Fruit fly (Drosophila melanogaster) whole organism, embryonic: ENCODE results near the gene Efr.
A peak's percentile ranks its signal among the peaks of the same experiment; 100 is the strongest.

ENCODE experiments used
- CG10267 ChIP-seq: fragments of 200-800 bp; sonication (Bioruptor generic); optimal IDR thresholded peaks from 2 replicates; lab custom pipeline; 2018; ENCODE audit warnings: missing biosample characterization, mild to moderate bottlenecking, missing genetic modification characterization, moderate library complexity
- CG10274 ChIP-seq: fragments of 200-800 bp; sonication (Bioruptor generic); optimal IDR thresholded peaks from 3 replicates; lab custom pipeline; 2017; ENCODE audit warnings: missing biosample characterization, mild to moderate bottlenecking, missing genetic modification characterization
- CG10321 ChIP-seq: fragments of 200-800 bp; sonication (Bioruptor generic); IDR thresholded peaks from 2 replicates; pipeline ENCODE4 v1.3.6; 2022; ENCODE audit warnings: missing biosample characterization, missing genetic modification characterization
- CG10366 ChIP-seq: fragments of 200-800 bp; sonication (Bioruptor generic); IDR thresholded peaks from 2 replicates; pipeline ENCODE4 v1.3.6; 2022; ENCODE audit warnings: missing biosample characterization, missing genetic modification characterization
- CG10431 ChIP-seq: fragments of 200-800 bp; sonication (Bioruptor generic); optimal IDR thresholded peaks from 3 replicates; lab custom pipeline; 2018; ENCODE audit warnings: missing biosample characterization, mild to moderate bottlenecking, missing genetic modification characterization
- CG11456 ChIP-seq: fragments of 200-800 bp; sonication (Bioruptor generic); IDR thresholded peaks from 3 replicates; pipeline ENCODE4 v1.3.6; 2022; ENCODE audit warnings: missing biosample characterization, missing genetic modification characterization
- CG14860 ChIP-seq: fragments of 200-800 bp; sonication (Bioruptor generic); IDR thresholded peaks from 3 replicates; pipeline ENCODE4 v1.3.6; 2022; ENCODE audit warnings: missing biosample characterization, missing genetic modification characterization; ENCODE audit not compliant: partially characterized antibody
- CG15011 ChIP-seq: fragments of 200-800 bp; sonication (Bioruptor generic); optimal IDR thresholded peaks from 3 replicates; lab custom pipeline; 2018; ENCODE audit warnings: missing biosample characterization, mild to moderate bottlenecking, missing genetic modification characterization
- CG17328 ChIP-seq: fragments of 200-800 bp; sonication (Bioruptor generic); IDR thresholded peaks from 2 replicates; pipeline ENCODE4 v1.3.6; 2022; ENCODE audit warnings: missing biosample characterization, missing genetic modification characterization
- CG2116 ChIP-seq: fragments of 200-800 bp; sonication (Bioruptor generic); optimal IDR thresholded peaks from 3 replicates; lab custom pipeline; 2018; ENCODE audit warnings: missing biosample characterization, mild to moderate bottlenecking, missing genetic modification characterization
- CG2202 ChIP-seq: fragments of 200-800 bp; sonication (Bioruptor generic); optimal IDR thresholded peaks from 2 replicates; lab custom pipeline; 2018; ENCODE audit warnings: missing biosample characterization, mild to moderate bottlenecking, missing genetic modification characterization
- CG31224 ChIP-seq: fragments of 200-800 bp; sonication (Bioruptor generic); IDR thresholded peaks from 2 replicates; pipeline ENCODE4 v1.3.6; 2022; ENCODE audit warnings: missing biosample characterization, missing genetic modification characterization
- CG3163 ChIP-seq: fragments of 200-800 bp; sonication (Bioruptor generic); optimal IDR thresholded peaks from 3 replicates; lab custom pipeline; 2016; ENCODE audit warnings: missing biosample characterization, missing genetic modification characterization
- CG32532 ChIP-seq: fragments of 200-800 bp; sonication (Bioruptor generic); IDR thresholded peaks from 2 replicates; pipeline ENCODE4 v1.3.6; 2022; ENCODE audit warnings: missing biosample characterization, missing genetic modification characterization
- CG34224 ChIP-seq: fragments of 200-800 bp; sonication (Bioruptor generic); IDR thresholded peaks from 3 replicates; pipeline ENCODE4 v1.3.6; 2022; ENCODE audit warnings: missing biosample characterization, missing genetic modification characterization; ENCODE audit not compliant: partially characterized antibody
- CG34422 ChIP-seq: fragments of 200-800 bp; sonication (Bioruptor generic); IDR thresholded peaks from 3 replicates; pipeline ENCODE4 v1.3.6; 2022; ENCODE audit warnings: missing biosample characterization, missing genetic modification characterization
- CG3726 ChIP-seq: fragments of 200-800 bp; sonication (Bioruptor generic); IDR thresholded peaks from 3 replicates; pipeline ENCODE4, ENCODE4 v1.3.6; 2022; ENCODE audit warnings: missing biosample characterization, missing genetic modification characterization
- CG4328 ChIP-seq: fragments of 200-800 bp; sonication (Bioruptor generic); optimal IDR thresholded peaks from 3 replicates; lab custom pipeline; 2017; ENCODE audit warnings: missing biosample characterization, missing genetic modification reagents, missing genetic modification characterization
- CG43689 ChIP-seq: fragments of 200-800 bp; sonication (Bioruptor generic); IDR thresholded peaks from 2 replicates; pipeline ENCODE4 v1.3.6; 2022; ENCODE audit warnings: missing biosample characterization, missing genetic modification characterization
- CG6813 ChIP-seq: fragments of 200-800 bp; sonication (Bioruptor generic); optimal IDR thresholded peaks from 2 replicates; lab custom pipeline; 2017; ENCODE audit warnings: missing biosample characterization, missing genetic modification characterization, mild to moderate bottlenecking, moderate library complexity, missing genetic modification reagents
- CG7839 ChIP-seq: fragments of 200-800 bp; sonication (Bioruptor generic); optimal IDR thresholded peaks from 3 replicates; lab custom pipeline; 2018; ENCODE audit warnings: missing biosample characterization, mild to moderate bottlenecking, missing genetic modification characterization, moderate library complexity
- CG8765 ChIP-seq: fragments of 200-800 bp; sonication (Bioruptor generic); IDR thresholded peaks from 2 replicates; pipeline ENCODE4 v1.3.6; 2022; ENCODE audit warnings: missing biosample characterization, missing genetic modification characterization
- CG9727 ChIP-seq: fragments of 200-800 bp; sonication (Bioruptor generic); optimal IDR thresholded peaks from 3 replicates; lab custom pipeline; 2017; ENCODE audit warnings: missing biosample characterization, mild to moderate bottlenecking, missing genetic modification characterization
- CG9797 ChIP-seq: fragments of 200-800 bp; sonication (Bioruptor generic); optimal IDR thresholded peaks from 3 replicates; lab custom pipeline; 2018; ENCODE audit warnings: missing biosample characterization, mild to moderate bottlenecking, missing genetic modification characterization
- CG9817 ChIP-seq: fragments of 200-800 bp; sonication (Bioruptor generic); optimal IDR thresholded peaks from 2 replicates; lab custom pipeline; 2018; ENCODE audit warnings: missing biosample characterization, mild to moderate bottlenecking, missing genetic modification characterization, moderate library complexity
- CG9876 ChIP-seq: fragments of 200-800 bp; sonication (Bioruptor generic); optimal IDR thresholded peaks from 2 replicates; lab custom pipeline; 2016; ENCODE audit warnings: missing biosample characterization, missing genetic modification characterization
- Chrac-16 ChIP-seq: fragments of 200-800 bp; sonication (Bioruptor generic); optimal IDR thresholded peaks from 3 replicates; lab custom pipeline; 2016; ENCODE audit warnings: missing biosample characterization, missing genetic modification characterization
- Doc3 ChIP-seq: fragments of 200-800 bp; sonication (Bioruptor generic); IDR thresholded peaks from 3 replicates; pipeline ENCODE4 v1.3.6; 2022; ENCODE audit warnings: missing biosample characterization, missing genetic modification characterization; ENCODE audit not compliant: partially characterized antibody
- Dp ChIP-seq: fragments of 200-800 bp; sonication (Bioruptor generic); optimal IDR thresholded peaks from 2 replicates; lab custom pipeline; 2018; ENCODE audit warnings: missing biosample characterization, mild to moderate bottlenecking, missing genetic modification characterization, moderate library complexity
- E2f1 ChIP-seq: fragments of 200-800 bp; sonication (Bioruptor generic); IDR thresholded peaks from 2 replicates; pipeline ENCODE4 v1.3.6; 2022; ENCODE audit warnings: missing biosample characterization, missing genetic modification characterization
- Hr78 ChIP-seq, 2 experiments: fragments of 200-800 bp in 1 of 2; fragments of >200 bp in 1 of 2; sonication (Bioruptor generic) in 1 of 2; optimal IDR thresholded peaks; 2 replicates each; lab custom pipeline; 2017 to 2019; ENCODE audit warnings: missing biosample characterization in 2 of 2, missing genetic modification characterization in 2 of 2, mild to moderate bottlenecking in 1 of 2, moderate library complexity in 1 of 2
- Lpt ChIP-seq: fragments of >200 bp; optimal IDR thresholded peaks from 2 replicates; lab custom pipeline; 2018; ENCODE audit warnings: missing biosample characterization, missing genetic modification characterization
- Myb ChIP-seq: fragments of 200-800 bp; sonication (Bioruptor generic); optimal IDR thresholded peaks from 2 replicates; lab custom pipeline; 2016; ENCODE audit warnings: missing biosample characterization, missing genetic modification characterization
- NfI ChIP-seq: fragments of 200-800 bp; sonication (Bioruptor generic); optimal IDR thresholded peaks from 3 replicates; lab custom pipeline; 2018; ENCODE audit warnings: missing biosample characterization, mild to moderate bottlenecking, missing genetic modification characterization, moderate library complexity
- Ravus ChIP-seq: fragments of 200-800 bp; sonication (Bioruptor generic); IDR thresholded peaks from 2 replicates; pipeline ENCODE4 v1.3.6; 2022; ENCODE audit warnings: missing biosample characterization, missing genetic modification characterization
- Sox100B ChIP-seq: fragments of 200-800 bp; sonication (Bioruptor generic); optimal IDR thresholded peaks from 3 replicates; lab custom pipeline; 2018; ENCODE audit warnings: missing biosample characterization, mild to moderate bottlenecking, missing genetic modification characterization
- aop ChIP-seq: fragments of 200-800 bp; sonication (Bioruptor generic); IDR thresholded peaks from 2 replicates; pipeline ENCODE4 v1.3.6; 2022; ENCODE audit warnings: missing biosample characterization, missing genetic modification characterization
- bab2 ChIP-seq: fragments of 200-800 bp; sonication (Bioruptor generic); optimal IDR thresholded peaks from 2 replicates; lab custom pipeline; 2016; ENCODE audit warnings: missing biosample characterization, missing genetic modification characterization
- cato ChIP-seq: fragments of 200-800 bp; sonication (Bioruptor generic); optimal IDR thresholded peaks from 2 replicates; lab custom pipeline; 2016; ENCODE audit warnings: missing biosample characterization, missing genetic modification characterization, borderline replicate concordance
- ems ChIP-seq: fragments of 200-800 bp; sonication (Bioruptor generic); optimal IDR thresholded peaks from 3 replicates; lab custom pipeline; 2016; ENCODE audit warnings: missing biosample characterization, missing genetic modification characterization
- gcm2 ChIP-seq: fragments of 200-800 bp; sonication (Bioruptor generic); optimal IDR thresholded peaks from 2 replicates; lab custom pipeline; 2016; ENCODE audit warnings: missing biosample characterization, missing genetic modification characterization
- grau ChIP-seq: fragments of 200-800 bp; optimal IDR thresholded peaks from 3 replicates; lab custom pipeline; 2019; ENCODE audit warnings: missing biosample characterization, mild to moderate bottlenecking, missing genetic modification characterization, moderate library complexity
- her ChIP-seq: fragments of 200-800 bp; sonication (Bioruptor generic); optimal IDR thresholded peaks from 2 replicates; lab custom pipeline; 2016; ENCODE audit warnings: missing biosample characterization, missing genetic modification characterization
- nau ChIP-seq: fragments of 200-800 bp; sonication (Bioruptor generic); optimal IDR thresholded peaks from 3 replicates; lab custom pipeline; 2017; ENCODE audit warnings: missing biosample characterization, mild to moderate bottlenecking, missing genetic modification characterization, missing genetic modification reagents
- oc ChIP-seq: fragments of 200-800 bp; sonication (Bioruptor generic); optimal IDR thresholded peaks from 2 replicates; lab custom pipeline; 2018; ENCODE audit warnings: missing biosample characterization, mild to moderate bottlenecking, missing genetic modification characterization, moderate library complexity
- pb ChIP-seq: fragments of 200-800 bp; sonication (Bioruptor generic); optimal IDR thresholded peaks from 3 replicates; lab custom pipeline; 2016; ENCODE audit warnings: missing biosample characterization, missing genetic modification characterization
- pita ChIP-seq: fragments of 200-800 bp; sonication (Bioruptor generic); optimal IDR thresholded peaks from 2 replicates; lab custom pipeline; 2017; ENCODE audit warnings: missing biosample characterization, mild to moderate bottlenecking, missing genetic modification characterization
- tna ChIP-seq: fragments of 200-800 bp; sonication (Bioruptor generic); IDR thresholded peaks from 2 replicates; pipeline ENCODE4 v1.3.6; 2022; ENCODE audit warnings: missing biosample characterization, missing genetic modification characterization; ENCODE audit not compliant: partially characterized antibody
- unc-4 ChIP-seq: fragments of 200-800 bp; sonication (Bioruptor generic); IDR thresholded peaks from 2 replicates; pipeline ENCODE4 v1.3.6; 2022; ENCODE audit warnings: missing biosample characterization, missing genetic modification characterization; ENCODE audit not compliant: partially characterized antibody
- wek ChIP-seq: fragments of 200-800 bp; sonication (Bioruptor generic); optimal IDR thresholded peaks from 3 replicates; lab custom pipeline; 2018; ENCODE audit warnings: missing biosample characterization, mild to moderate bottlenecking, missing genetic modification characterization, moderate library complexity

Gene Efr

dm6 chrX:6263614-6264130 is 43.9 kb downstream of the Efr start (continued):
- TF ChIP-seq CG34422 (GFP tag; lab: Robert Waterston, UW) (peak; percentile 45; the same call in 2 of the 3 replicates), gcm2 (GFP tag; lab: Kevin White, UChicago) (peak; percentile 6), CG14860 (GFP tag; lab: Robert Waterston, UW) (no peak), grau (tag; lab: Kevin White, UChicago) (peak; percentile 83), CG10366 (no peak; the same call in 1 of the 2 replicates), bab2 (GFP tag; lab: Kevin White, UChicago) (peak; percentile 55), Doc3 (GFP tag; lab: Robert Waterston, UW) (no peak), CG10321 (GFP tag; lab: Robert Waterston, UW) (no peak), CG10431 (no peak), Chrac-16 (peak; percentile 39), CG10267 (tag; lab: Kevin White, UChicago) (peak; percentile 65), Hr78 (GFP tag; optimal IDR thresholded peaks at IDR 0.05; lab: Kevin White, UChicago) (peak in 1 of 2 experiments; percentile 64), CG3163 (GFP tag; lab: Kevin White, UChicago) (no peak), CG8765 (GFP tag; lab: Robert Waterston, UW) (no peak), tna (GFP tag; lab: Robert Waterston, UW) (no peak), pita (GFP tag; lab: Kevin White, UChicago) (no peak), CG32532 (GFP tag; lab: Robert Waterston, UW) (peak; percentile 71), CG15011 (GFP tag; lab: Kevin White, UChicago) (peak; percentile 79), Sox100B (GFP tag; lab: Kevin White, UChicago) (peak; percentile 87), CG9797 (GFP tag; lab: Kevin White, UChicago) (no peak), CG2116 (GFP tag; lab: Kevin White, UChicago) (peak; percentile 19), CG31224 (peak; percentile 52), CG9817 (tag; lab: Kevin White, UChicago) (peak; percentile 66), nau (GFP tag; lab: Kevin White, UChicago) (peak; percentile 85), cato (GFP tag; lab: Kevin White, UChicago) (peak; percentile 42), CG17328 (GFP tag; lab: Robert Waterston, UW) (no peak), aop (GFP tag; lab: Robert Waterston, UW) (no peak), E2f1 (GFP tag; lab: Robert Waterston, UW) (no peak), Dp (GFP tag; lab: Kevin White, UChicago) (no peak), wek (GFP tag; lab: Kevin White, UChicago) (peak; percentile 20), Ravus (GFP tag; lab: Robert Waterston, UW) (no peak), CG10274 (GFP tag; lab: Kevin White, UChicago) (peak; percentile 72), NfI (peak; percentile 68), CG9876 (no peak), ems (GFP tag; lab: Kevin White, UChicago) (peak; percentile 74), CG11456 (GFP tag; lab: Robert Waterston, UW) (peak; percentile 71; the same call in 1 of the 3 replicates), CG4328 (GFP tag; lab: Kevin White, UChicago) (peak; percentile 58), CG43689 (GFP tag; lab: Robert Waterston, UW) (0 out of 2 replicates have a peak, but pooled peaks have one; percentile 20), CG2202 (tag; lab: Kevin White, UChicago) (no peak), Lpt (no peak), CG34224 (GFP tag; lab: Robert Waterston, UW) (no peak), CG6813 (GFP tag; lab: Kevin White, UChicago) (peak; percentile 74), Myb (GFP tag; lab: Kevin White, UChicago) (no peak), CG9727 (GFP tag; lab: Kevin White, UChicago) (peak; percentile 81), pb (GFP tag; lab: Kevin White, UChicago) (peak; percentile 40), unc-4 (GFP tag; lab: Robert Waterston, UW) (no peak), CG7839 (peak; percentile 89), oc (tag; lab: Kevin White, UChicago) (peak; percentile 27), her (GFP tag; lab: Kevin White, UChicago) (no peak), CG3726 (GFP tag; lab: Robert Waterston, UW) (no peak)
